Worm (Caenorhabditis elegans) whole organism, L1 larva: Measurements from ENCODE around the gene gbh-2.

ENCODE experiments used
- F16B12.6 ChIP-seq: fragments of 150-350 bp; optimal IDR thresholded peaks from 2 replicates; lab custom pipeline; 2014; ENCODE audit warnings: missing biosample characterization, missing genetic modification characterization
- alr-1 ChIP-seq: fragments of 200-800 bp; sonication (Bioruptor generic); optimal IDR thresholded peaks from 2 replicates; lab custom pipeline; 2018; ENCODE audit warnings: borderline replicate concordance, mild to moderate bottlenecking, missing genetic modification characterization, missing compliant biosample characterization
- ama-1 ChIP-seq: fragments of 150-350 bp; optimal IDR thresholded peaks from 2 replicates; lab custom pipeline; 2014
- efl-1 ChIP-seq, 4 experiments: fragments of 150-350 bp; optimal IDR thresholded peaks in 3 of 4; peaks in 1 of 4; 1 replicate in 1 of 4; 2 replicates in 3 of 4; lab custom pipeline; 2014; ENCODE audit warnings: missing biosample characterization in 2 of 4, missing genetic modification characterization in 2 of 4, missing genetic modification reagents in 2 of 4
- mep-1 ChIP-seq: fragments of 150-350 bp; optimal IDR thresholded peaks from 2 replicates; lab custom pipeline; 2014; ENCODE audit warnings: missing biosample characterization, missing genetic modification characterization
- nhr-237 ChIP-seq: fragments of 150-350 bp; optimal IDR thresholded peaks from 2 replicates; lab custom pipeline; 2014; ENCODE audit warnings: missing biosample characterization, missing genetic modification characterization
- skn-1 ChIP-seq: fragments of 150-350 bp; optimal IDR thresholded peaks from 2 replicates; lab custom pipeline; 2014; ENCODE audit warnings: missing biosample characterization, missing genetic modification characterization
- sptf-1 ChIP-seq: fragments of 150-350 bp; optimal IDR thresholded peaks from 2 replicates; lab custom pipeline; 2014; ENCODE audit warnings: missing biosample characterization, missing genetic modification characterization
- unc-62 ChIP-seq: fragments of 150-350 bp; optimal IDR thresholded peaks from 2 replicates; lab custom pipeline; 2014; ENCODE audit warnings: missing biosample characterization, missing genetic modification reagents, missing genetic modification characterization
- zag-1 ChIP-seq: fragments of 150-350 bp; optimal IDR thresholded peaks from 2 replicates; lab custom pipeline; 2014; ENCODE audit warnings: missing biosample characterization, missing genetic modification characterization
- ztf-11 ChIP-seq, 2 experiments: sonication (generic microtip); optimal IDR thresholded peaks; 2 replicates each; lab custom pipeline; 2016 to 2017; ENCODE audit warnings: missing genetic modification characterization in 2 of 2, missing biosample characterization in 1 of 2, missing compliant biosample characterization in 1 of 2

ce11 chrII:8457438-8457837 is 28.2 kb upstream of the gbh-2 start, which contains the start of gene zyg-9:
- no peak for TF ChIP-seq ztf-11 (tag; optimal IDR thresholded peaks at IDR 0.05; lab: Kevin White, UChicago)
- TF ChIP-seq mep-1 (tag; lab: Kevin White, UChicago): no peak
- TF ChIP-seq zag-1: no peak
- no peak for TF ChIP-seq sptf-1
- TF ChIP-seq alr-1 (tag; lab: Kevin White, UChicago): no peak
- peak; percentile 48 for TF ChIP-seq F16B12.6 (tag; lab: Kevin White, UChicago)
- no peak for TF ChIP-seq ama-1
- no peak for TF ChIP-seq efl-1 (optimal IDR thresholded peaks at IDR 0.05; lab: Kevin White, UChicago)
- peak; percentile 19 to 57 for TF ChIP-seq efl-1 (GFP tag; optimal IDR thresholded peaks at IDR 0.05 in 1 of 2; lab: Kevin White, UChicago)
- no peak for TF ChIP-seq unc-62 (GFP tag; lab: Kevin White, UChicago)
- no peak for TF ChIP-seq nhr-237 (tag; lab: Kevin White, UChicago)
- TF ChIP-seq skn-1 (tag; lab: Kevin White, UChicago): peak; percentile 50
